Fruit fly (Drosophila melanogaster) whole organism, prepupa: ENCODE measurements around the gene Cyp28d1.

Source experiments
- Blimp-1 ChIP-seq: fragments of 200-800 bp; sonication (Bioruptor generic); optimal IDR thresholded peaks from 3 replicates; lab custom pipeline; 2017; ENCODE audit warnings: missing biosample characterization, missing genetic modification characterization, mild to moderate bottlenecking, moderate library complexity, missing genetic modification reagents
- CG10631 ChIP-seq: fragments of 200-800 bp; sonication (Bioruptor generic); optimal IDR thresholded peaks from 2 replicates; lab custom pipeline; 2016; ENCODE audit warnings: missing biosample characterization, missing genetic modification characterization
- CG10669 ChIP-seq: fragments of 200-800 bp; sonication (Bioruptor generic); optimal IDR thresholded peaks from 3 replicates; lab custom pipeline; 2018; ENCODE audit warnings: missing biosample characterization, mild to moderate bottlenecking, missing genetic modification characterization, moderate library complexity
- CG11294 ChIP-seq: fragments of 200-800 bp; sonication (Bioruptor generic); IDR thresholded peaks from 2 replicates; pipeline ENCODE4 v1.3.6; 2022; ENCODE audit warnings: missing biosample characterization, missing genetic modification characterization
- CG11762 ChIP-seq: fragments of 200-800 bp; sonication (Bioruptor generic); optimal IDR thresholded peaks from 3 replicates; lab custom pipeline; 2016; ENCODE audit warnings: missing biosample characterization, missing genetic modification characterization; ENCODE audit not compliant: insufficient read depth
- CG11902 ChIP-seq: fragments of 200-800 bp; sonication (Bioruptor generic); optimal IDR thresholded peaks from 3 replicates; lab custom pipeline; 2016; ENCODE audit warnings: missing biosample characterization, missing genetic modification characterization
- CG15336 ChIP-seq: fragments of 200-800 bp; sonication (Bioruptor generic); IDR thresholded peaks from 2 replicates; pipeline ENCODE4 v1.3.6; 2022; ENCODE audit warnings: missing biosample characterization, missing genetic modification characterization
- CG1621 ChIP-seq: fragments of 200-800 bp; sonication (Bioruptor generic); optimal IDR thresholded peaks from 3 replicates; lab custom pipeline; 2018; ENCODE audit warnings: missing biosample characterization, mild to moderate bottlenecking, missing genetic modification characterization
- CG16779 ChIP-seq: fragments of 200-800 bp; sonication (Bioruptor generic); optimal IDR thresholded peaks from 3 replicates; lab custom pipeline; 2017; ENCODE audit warnings: missing biosample characterization, mild to moderate bottlenecking, missing genetic modification characterization
- CG3032 ChIP-seq: fragments of 200-800 bp; optimal IDR thresholded peaks from 2 replicates; lab custom pipeline; 2019; ENCODE audit warnings: missing biosample characterization, mild to moderate bottlenecking, missing genetic modification characterization, moderate library complexity
- CG32006 ChIP-seq: fragments of 200-800 bp; sonication (Bioruptor generic); optimal IDR thresholded peaks from 3 replicates; lab custom pipeline; 2017; ENCODE audit warnings: missing biosample characterization, mild to moderate bottlenecking, missing genetic modification characterization
- CG34406 ChIP-seq: fragments of 200-800 bp; sonication (Bioruptor generic); optimal IDR thresholded peaks from 3 replicates; lab custom pipeline; 2016; ENCODE audit warnings: missing biosample characterization, missing genetic modification characterization
- CG3919 ChIP-seq: fragments of 200-800 bp; sonication (Bioruptor generic); optimal IDR thresholded peaks from 3 replicates; lab custom pipeline; 2016; ENCODE audit warnings: missing biosample characterization, missing genetic modification characterization
- CG4318 ChIP-seq: fragments of 200-800 bp; sonication (Bioruptor generic); optimal IDR thresholded peaks from 3 replicates; lab custom pipeline; 2017; ENCODE audit warnings: missing biosample characterization, mild to moderate bottlenecking, missing genetic modification characterization
- CG6163 ChIP-seq: fragments of 200-800 bp; sonication (Bioruptor generic); IDR thresholded peaks from 3 replicates; pipeline ENCODE4 v1.3.6; 2022; ENCODE audit warnings: missing biosample characterization, missing genetic modification characterization
- CG6276 ChIP-seq: fragments of 200-800 bp; sonication (Bioruptor generic); optimal IDR thresholded peaks from 2 replicates; lab custom pipeline; 2017; ENCODE audit warnings: missing biosample characterization, mild to moderate bottlenecking, missing genetic modification characterization
- CG6792 ChIP-seq: fragments of 200-800 bp; sonication (Bioruptor generic); optimal IDR thresholded peaks from 3 replicates; lab custom pipeline; 2016; ENCODE audit warnings: missing biosample characterization, missing genetic modification characterization
- CG6808 ChIP-seq: fragments of 200-800 bp; sonication (Bioruptor generic); optimal IDR thresholded peaks from 3 replicates; lab custom pipeline; 2017; ENCODE audit warnings: missing biosample characterization, missing genetic modification characterization, mild to moderate bottlenecking, moderate library complexity, missing genetic modification reagents
- CG7368 ChIP-seq: fragments of 200-800 bp; sonication (Bioruptor generic); optimal IDR thresholded peaks from 3 replicates; lab custom pipeline; 2016; ENCODE audit warnings: missing biosample characterization, missing genetic modification characterization
- CG8119 ChIP-seq: fragments of 200-800 bp; sonication (Bioruptor generic); IDR thresholded peaks from 3 replicates; pipeline ENCODE4 v1.3.6; 2022; ENCODE audit warnings: missing biosample characterization, missing genetic modification characterization
- CG8319 ChIP-seq: fragments of 200-800 bp; sonication (Bioruptor generic); optimal IDR thresholded peaks from 3 replicates; lab custom pipeline; 2016; ENCODE audit warnings: missing biosample characterization, missing genetic modification characterization
- Eip75B ChIP-seq: fragments of 200-800 bp; sonication (Bioruptor generic); optimal IDR thresholded peaks from 3 replicates; lab custom pipeline; 2016; ENCODE audit warnings: missing biosample characterization, missing genetic modification characterization
- Eip78C ChIP-seq: fragments of 200-800 bp; sonication (Bioruptor generic); peaks from one replicate; lab custom pipeline; 2016; ENCODE audit warnings: missing biosample characterization, missing genetic modification characterization
- Eip93F ChIP-seq: fragments of 200-800 bp; sonication (Bioruptor generic); optimal IDR thresholded peaks from 2 replicates; lab custom pipeline; 2016; ENCODE audit warnings: missing biosample characterization, mild to moderate bottlenecking, missing genetic modification characterization
- Ets21C ChIP-seq: fragments of 200-800 bp; sonication (Bioruptor generic); optimal IDR thresholded peaks from 3 replicates; lab custom pipeline; 2016; ENCODE audit warnings: missing biosample characterization, missing genetic modification characterization
- Ets96B ChIP-seq: fragments of 200-800 bp; optimal IDR thresholded peaks from 2 replicates; lab custom pipeline; 2019; ENCODE audit warnings: missing biosample characterization, mild to moderate bottlenecking, missing genetic modification characterization, moderate library complexity
- Gug ChIP-seq: fragments of 200-800 bp; sonication (Bioruptor generic); IDR thresholded peaks from 2 replicates; pipeline ENCODE4 v1.3.6; 2022; ENCODE audit warnings: missing biosample characterization, missing genetic modification characterization
- Hr38 ChIP-seq: sonication (Bioruptor generic); optimal IDR thresholded peaks from 2 replicates; lab custom pipeline; 2016; ENCODE audit warnings: missing biosample characterization, missing genetic modification characterization
- Hr39 ChIP-seq: fragments of 200-800 bp; sonication (Bioruptor generic); optimal IDR thresholded peaks from 2 replicates; lab custom pipeline; 2016; ENCODE audit warnings: missing biosample characterization, missing genetic modification characterization
- Hr4 ChIP-seq: fragments of 200-800 bp; sonication (Bioruptor generic); optimal IDR thresholded peaks from 3 replicates; lab custom pipeline; 2016; ENCODE audit warnings: missing biosample characterization, missing genetic modification characterization
- Lpt ChIP-seq: fragments of 200-800 bp; sonication (Bioruptor generic); optimal IDR thresholded peaks from 3 replicates; lab custom pipeline; 2016; ENCODE audit warnings: missing biosample characterization, missing genetic modification characterization
- OdsH ChIP-seq: fragments of 200-800 bp; sonication (Bioruptor generic); optimal IDR thresholded peaks from 3 replicates; lab custom pipeline; 2016; ENCODE audit warnings: missing biosample characterization, missing genetic modification characterization
- Sox102F ChIP-seq: fragments of 200-800 bp; sonication (Bioruptor generic); optimal IDR thresholded peaks from 2 replicates; lab custom pipeline; 2016; ENCODE audit warnings: missing biosample characterization, mild to moderate bottlenecking, missing genetic modification characterization
- Sox14 ChIP-seq: fragments of 200-800 bp; sonication (Bioruptor generic); optimal IDR thresholded peaks from 3 replicates; lab custom pipeline; 2016; ENCODE audit warnings: missing biosample characterization, missing genetic modification characterization
- Sox15 ChIP-seq: fragments of 200-800 bp; sonication (Bioruptor generic); optimal IDR thresholded peaks from 3 replicates; lab custom pipeline; 2016; ENCODE audit warnings: missing biosample characterization, missing genetic modification characterization
- achi ChIP-seq: fragments of 200-800 bp; sonication (Bioruptor generic); optimal IDR thresholded peaks from 3 replicates; lab custom pipeline; 2016; ENCODE audit warnings: missing biosample characterization, missing genetic modification characterization
- acj6 ChIP-seq: fragments of 200-800 bp; sonication (Bioruptor generic); optimal IDR thresholded peaks from 3 replicates; lab custom pipeline; 2016; ENCODE audit warnings: missing biosample characterization, missing genetic modification characterization
- cyc ChIP-seq: fragments of 200-800 bp; sonication (Bioruptor generic); optimal IDR thresholded peaks from 3 replicates; lab custom pipeline; 2016; ENCODE audit warnings: missing biosample characterization, missing genetic modification characterization
- dac ChIP-seq: fragments of 200-800 bp; sonication (Bioruptor generic); optimal IDR thresholded peaks from 2 replicates; lab custom pipeline; 2017; ENCODE audit warnings: missing biosample characterization, mild to moderate bottlenecking, missing genetic modification characterization
- dsx ChIP-seq: fragments of 200-800 bp; optimal IDR thresholded peaks from 3 replicates; lab custom pipeline; 2019; ENCODE audit warnings: missing biosample characterization, mild to moderate bottlenecking, missing genetic modification characterization, moderate library complexity; ENCODE audit not compliant: poor library complexity, severe bottlenecking
- eg ChIP-seq: fragments of 200-800 bp; sonication (Bioruptor generic); IDR thresholded peaks from 3 replicates; pipeline ENCODE4 v1.3.6; 2022; ENCODE audit warnings: missing biosample characterization, missing genetic modification characterization
- esn ChIP-seq: fragments of 200-800 bp; sonication (Bioruptor generic); optimal IDR thresholded peaks from 2 replicates; lab custom pipeline; 2016; ENCODE audit warnings: missing biosample characterization, mild to moderate bottlenecking, missing genetic modification characterization, moderate library complexity
- fd59A ChIP-seq: fragments of 200-800 bp; sonication (Bioruptor generic); optimal IDR thresholded peaks from 2 replicates; lab custom pipeline; 2017; ENCODE audit warnings: missing biosample characterization, mild to moderate bottlenecking, missing genetic modification characterization, missing genetic modification reagents
- fd85E ChIP-seq: fragments of 200-800 bp; sonication (Bioruptor generic); optimal IDR thresholded peaks from 3 replicates; lab custom pipeline; 2016; ENCODE audit warnings: missing biosample characterization, missing genetic modification characterization
- net ChIP-seq: fragments of 200-800 bp; sonication (Bioruptor generic); optimal IDR thresholded peaks from 3 replicates; lab custom pipeline; 2016; ENCODE audit warnings: missing biosample characterization, missing genetic modification characterization
- pdm3 ChIP-seq: fragments of 200-800 bp; sonication (Bioruptor generic); optimal IDR thresholded peaks from 3 replicates; lab custom pipeline; 2016; ENCODE audit warnings: missing biosample characterization, missing genetic modification characterization
- salr ChIP-seq, 2 experiments: fragments of 200-800 bp; sonication (Bioruptor generic); optimal IDR thresholded peaks; 3 replicates each; lab custom pipeline; 2016 to 2018; ENCODE audit warnings: missing biosample characterization in 2 of 2, missing genetic modification characterization in 2 of 2, mild to moderate bottlenecking in 1 of 2
- svp ChIP-seq: fragments of 200-800 bp; sonication (Bioruptor generic); peaks from one replicate; lab custom pipeline; 2016; ENCODE audit warnings: missing biosample characterization, missing genetic modification characterization
- vri ChIP-seq: fragments of 200-800 bp; sonication (Bioruptor generic); optimal IDR thresholded peaks from 3 replicates; lab custom pipeline; 2016; ENCODE audit warnings: missing biosample characterization, mild to moderate bottlenecking, missing genetic modification characterization

Gene Cyp28d1

dm6 chr2L:5249766-5250165 lies 39.5 kb downstream of the Cyp28d1 start (continued):
- TF ChIP-seq net (GFP tag; lab: Kevin White, UChicago) (peak; percentile 20), esn (GFP tag; lab: Kevin White, UChicago) (peak; percentile 79), Blimp-1 (GFP tag; lab: Kevin White, UChicago) (no peak), dsx (GFP tag; lab: Kevin White, UChicago) (peak; percentile 61), CG15336 (GFP tag; lab: Robert Waterston, UW) (no peak), eg (GFP tag; lab: Robert Waterston, UW) (peak; percentile 64; the same call in 2 of the 3 replicates), Ets21C (GFP tag; lab: Kevin White, UChicago) (peak; percentile 10), svp (GFP tag; lab: Kevin White, UChicago) (peak; percentile 90), Hr4 (GFP tag; lab: Kevin White, UChicago) (peak; percentile 34), CG11762 (peak; percentile 2), CG11902 (peak; percentile 25), achi (GFP tag; lab: Kevin White, UChicago) (peak; percentile 58), acj6 (GFP tag; lab: Kevin White, UChicago) (peak; percentile 57), CG10631 (GFP tag; lab: Kevin White, UChicago) (peak; percentile 58), CG6163 (peak; percentile 84), Eip78C (GFP tag; lab: Kevin White, UChicago) (peak; percentile 84), CG1621 (tag; lab: Kevin White, UChicago) (peak; percentile 32), dac (GFP tag; lab: Kevin White, UChicago) (no peak), CG8119 (GFP tag; lab: Robert Waterston, UW) (peak; percentile 38; the same call in 1 of the 3 replicates), cyc (GFP tag; lab: Kevin White, UChicago) (peak; percentile 69), CG7368 (GFP tag; lab: Kevin White, UChicago) (peak; percentile 67), CG4318 (GFP tag; lab: Kevin White, UChicago) (no peak), vri (GFP tag; lab: Kevin White, UChicago) (peak; percentile 93), Gug (GFP tag; lab: Robert Waterston, UW) (no peak), Ets96B (tag; lab: Kevin White, UChicago) (peak; percentile 53), salr (GFP tag; optimal IDR thresholded peaks at IDR 0.05; lab: Kevin White, UChicago) (peak in 1 of 2 experiments; percentile 12), CG34406 (peak; percentile 36), Hr39 (GFP tag; lab: Kevin White, UChicago) (peak; percentile 70), CG6276 (GFP tag; lab: Kevin White, UChicago) (peak; percentile 6)
- TF ChIP-seq, all 60 proteins: peak for 45

DNA sequence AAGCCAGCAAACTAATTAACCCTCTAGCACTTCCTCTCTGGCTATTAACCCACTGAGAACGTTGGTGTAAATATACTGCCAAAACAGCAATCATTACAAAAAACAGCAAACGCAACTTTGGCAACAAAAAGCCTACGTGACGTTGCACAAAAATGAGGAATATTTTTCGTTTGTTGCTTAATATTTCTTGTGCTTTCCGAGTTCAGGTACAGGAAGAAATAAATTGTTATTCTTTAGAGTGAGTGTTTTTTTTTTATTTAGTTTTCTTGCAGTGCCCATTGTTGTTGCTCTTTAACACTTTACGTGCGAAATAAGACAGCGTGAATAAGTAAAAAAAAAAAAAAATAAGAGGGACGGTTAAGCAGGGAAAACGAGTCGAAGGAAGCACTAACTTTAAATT lies 40.9 kb downstream of the Cyp28d1 start:
- TF ChIP-seq CG8319 (GFP tag; lab: Kevin White, UChicago) (no peak), CG32006 (GFP tag; lab: Kevin White, UChicago) (no peak), OdsH (GFP tag; lab: Kevin White, UChicago) (peak; percentile 2), Gug (GFP tag; lab: Robert Waterston, UW) (no peak), fd59A (GFP tag; lab: Kevin White, UChicago) (no peak), Sox15 (no peak), eg (GFP tag; lab: Robert Waterston, UW) (no peak), Sox14 (GFP tag; lab: Kevin White, UChicago) (peak; percentile 8), CG3919 (GFP tag; lab: Kevin White, UChicago) (no peak), Hr38 (GFP tag; lab: Kevin White, UChicago) (no peak), pdm3 (GFP tag; lab: Kevin White, UChicago) (no peak), acj6 (GFP tag; lab: Kevin White, UChicago) (no peak), CG6163 (no peak), CG10669 (GFP tag; lab: Kevin White, UChicago) (no peak), cyc (GFP tag; lab: Kevin White, UChicago) (no peak), CG16779 (tag; lab: Kevin White, UChicago) (no peak), CG6792 (GFP tag; lab: Kevin White, UChicago) (no peak), Eip93F (GFP tag; lab: Kevin White, UChicago) (no peak), CG3032 (tag; lab: Kevin White, UChicago) (no peak), svp (GFP tag; lab: Kevin White, UChicago) (peak; percentile 67), CG11294 (GFP tag; lab: Robert Waterston, UW) (no peak), fd85E (GFP tag; lab: Kevin White, UChicago) (no peak), Lpt (GFP tag; lab: Kevin White, UChicago) (no peak), CG4318 (GFP tag; lab: Kevin White, UChicago) (no peak), salr (GFP tag; optimal IDR thresholded peaks at IDR 0.05; lab: Kevin White, UChicago) (no peak), Hr39 (GFP tag; lab: Kevin White, UChicago) (peak; percentile 39), vri (GFP tag; lab: Kevin White, UChicago) (peak; percentile 49), Eip75B (GFP tag; lab: Kevin White, UChicago) (no peak), CG6808 (GFP tag; lab: Kevin White, UChicago) (no peak), Ets96B (tag; lab: Kevin White, UChicago) (no peak), CG7368 (GFP tag; lab: Kevin White, UChicago) (peak; percentile 15), Ets21C (GFP tag; lab: Kevin White, UChicago) (no peak), Sox102F (GFP tag; lab: Kevin White, UChicago) (peak; percentile 54)
